Fruit fly (Drosophila melanogaster) whole organism, pupa: ENCODE results near the gene Elba3.

Source experiments
- Snoo ChIP-seq: fragments of 200-800 bp; sonication (Bioruptor generic); optimal IDR thresholded peaks from 3 replicates; lab custom pipeline; 2017; ENCODE audit warnings: missing biosample characterization, mild to moderate bottlenecking, missing genetic modification characterization, inconsistent platforms
- fd96Ca ChIP-seq: fragments of 200-800 bp; sonication (Bioruptor generic); IDR thresholded peaks from 3 replicates; pipeline ENCODE4 v1.3.6; 2022; ENCODE audit warnings: missing biosample characterization, missing genetic modification characterization
- rn ChIP-seq: fragments of 200-800 bp; sonication (Bioruptor generic); IDR thresholded peaks from 2 replicates; pipeline ENCODE4 v1.3.6; 2022; ENCODE audit warnings: missing biosample characterization, missing genetic modification characterization

The Elba3 gene

DNA sequence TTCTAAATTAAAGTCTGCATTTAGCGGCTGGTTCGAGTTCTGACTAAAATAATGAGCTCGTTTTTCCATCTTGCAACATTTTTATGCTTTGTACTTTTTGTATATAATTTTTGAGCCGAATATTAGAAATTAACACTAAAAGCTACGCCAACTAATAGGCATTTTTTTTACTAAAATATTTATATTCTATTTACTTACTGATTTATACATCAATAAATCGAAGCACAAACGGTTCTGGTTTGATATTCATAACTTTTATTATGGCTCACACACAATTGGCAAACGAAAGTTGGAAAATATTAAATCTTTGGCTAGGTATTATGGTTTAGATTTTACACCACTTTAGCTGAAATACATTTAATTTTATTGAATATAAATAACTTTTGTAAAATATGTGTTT is 47.0 kb downstream of the Elba3 start, which contains the start of gene CG15631:
CG15631 (minus strand) TSS at position 101 of the 400 bp plus-strand sequence.
- TF ChIP-seq rn (GFP tag; lab: Robert Waterston, UW) (no peak), fd96Ca (no peak), Snoo (tag; lab: Kevin White, UChicago) (no peak)
